Worm (Caenorhabditis elegans) whole organism, L4 larva: ENCODE results near the gene C16C10.13.

Source experiments
- F10B5.3 ChIP-seq: sonication (generic microtip); optimal IDR thresholded peaks from 2 replicates; lab custom pipeline; 2016; ENCODE audit warnings: mild to moderate bottlenecking, missing genetic modification characterization, missing compliant biosample characterization
- F37D6.2 ChIP-seq: sonication (generic microtip); optimal IDR thresholded peaks from 2 replicates; lab custom pipeline; 2016; ENCODE audit warnings: mild to moderate bottlenecking, missing genetic modification characterization, missing compliant biosample characterization
- F44E2.7 ChIP-seq: fragments of 200-800 bp; sonication (Bioruptor generic); IDR thresholded peaks from 2 replicates; pipeline ENCODE4 v2.1.2; 2022; ENCODE audit warnings: missing genetic modification characterization, missing compliant biosample characterization
- F49E8.2 ChIP-seq: sonication (generic microtip); optimal IDR thresholded peaks from 2 replicates; lab custom pipeline; 2016; ENCODE audit warnings: missing compliant biosample characterization, mild to moderate bottlenecking, missing genetic modification characterization, borderline replicate concordance
- R02D3.7 ChIP-seq: fragments of 150-350 bp; sonication (generic microtip); optimal IDR thresholded peaks from 3 replicates; lab custom pipeline; 2014; ENCODE audit warnings: missing biosample characterization, missing genetic modification characterization
- T20F7.1 ChIP-seq: fragments of 200-800 bp; sonication (Bioruptor generic); optimal IDR thresholded peaks from 2 replicates; lab custom pipeline; 2018; ENCODE audit warnings: mild to moderate bottlenecking, missing genetic modification characterization, missing compliant biosample characterization
- T26A8.4 ChIP-seq: fragments of 200-800 bp; sonication (Bioruptor generic); IDR thresholded peaks from 2 replicates; pipeline ENCODE4 v1.3.6; 2022; ENCODE audit warnings: missing genetic modification characterization, missing compliant biosample characterization
- Y105C5A.15 ChIP-seq: fragments of 200-800 bp; sonication (Bioruptor generic); IDR thresholded peaks from 2 replicates; pipeline ENCODE4 v1.3.6; 2022; ENCODE audit warnings: missing genetic modification characterization, missing compliant biosample characterization
- Y5F2A.4 ChIP-seq: fragments of 200-800 bp; sonication (Bioruptor generic); optimal IDR thresholded peaks from 2 replicates; lab custom pipeline; 2018; ENCODE audit warnings: mild to moderate bottlenecking, missing genetic modification characterization, missing compliant biosample characterization
- Y75B8A.6 ChIP-seq: fragments of 200-800 bp; sonication (Bioruptor generic); IDR thresholded peaks from 2 replicates; pipeline ENCODE4 v1.3.6; 2022; ENCODE audit warnings: missing genetic modification reagents, missing genetic modification characterization, missing compliant biosample characterization
- ZK546.5 ChIP-seq, 2 experiments: sonication (generic microtip); optimal IDR thresholded peaks; 2 replicates each; lab custom pipeline; 2017; ENCODE audit warnings: missing biosample characterization in 2 of 2, missing genetic modification characterization in 2 of 2
- aly-2 ChIP-seq: sonication (generic microtip); optimal IDR thresholded peaks from 2 replicates; lab custom pipeline; 2018; ENCODE audit warnings: missing biosample characterization, missing genetic modification characterization
- attf-4 ChIP-seq: sonication (generic microtip); optimal IDR thresholded peaks from 3 replicates; lab custom pipeline; 2017; ENCODE audit warnings: missing biosample characterization, missing genetic modification characterization
- ceh-20 ChIP-seq: fragments of 200-800 bp; sonication (Bioruptor generic); IDR thresholded peaks from 2 replicates; pipeline ENCODE4 v1.3.6; 2022; ENCODE audit warnings: missing genetic modification reagents, missing genetic modification characterization, missing compliant biosample characterization
- ceh-82 ChIP-seq: sonication (generic microtip); optimal IDR thresholded peaks from 2 replicates; lab custom pipeline; 2017; ENCODE audit warnings: missing biosample characterization, missing genetic modification characterization
- cey-2 ChIP-seq: sonication (generic microtip); optimal IDR thresholded peaks from 3 replicates; lab custom pipeline; 2017; ENCODE audit warnings: missing genetic modification characterization, mild to moderate bottlenecking, missing compliant biosample characterization, antibody characterized with exemption, borderline replicate concordance; ENCODE audit not compliant: insufficient read depth
- daf-12 ChIP-seq: fragments of 150-350 bp; optimal IDR thresholded peaks from 2 replicates; lab custom pipeline; 2014; ENCODE audit warnings: missing biosample characterization, missing genetic modification reagents, missing genetic modification characterization
- daf-16 ChIP-seq, 3 experiments: sonication (generic microtip); optimal IDR thresholded peaks; 2 replicates each; lab custom pipeline; 2016 to 2017; ENCODE audit warnings: missing genetic modification characterization in 3 of 3, missing genetic modification reagents in 3 of 3, mild to moderate bottlenecking in 2 of 3, missing compliant biosample characterization in 2 of 3, missing biosample characterization in 1 of 3, moderate library complexity in 1 of 3
- daf-8 ChIP-seq: fragments of 200-800 bp; sonication (Bioruptor generic); IDR thresholded peaks from 2 replicates; pipeline ENCODE4 v1.3.6; 2022; ENCODE audit warnings: missing genetic modification characterization, missing compliant biosample characterization
- dmd-8 ChIP-seq: fragments of 200-800 bp; sonication (Bioruptor generic); IDR thresholded peaks from 2 replicates; pipeline ENCODE4 v1.3.6; 2022; ENCODE audit warnings: missing genetic modification characterization, missing compliant biosample characterization
- dmd-9 ChIP-seq: fragments of 200-800 bp; sonication (Bioruptor generic); IDR thresholded peaks from 2 replicates; pipeline ENCODE4 v1.3.6; 2022; ENCODE audit warnings: missing genetic modification reagents, missing genetic modification characterization, missing compliant biosample characterization
- dpl-1 ChIP-seq: fragments of 150-350 bp; optimal IDR thresholded peaks from 2 replicates; lab custom pipeline; 2014; ENCODE audit warnings: missing biosample characterization, missing genetic modification reagents, missing genetic modification characterization
- dve-1 ChIP-seq: sonication (generic microtip); optimal IDR thresholded peaks from 2 replicates; lab custom pipeline; 2017; ENCODE audit warnings: antibody characterized with exemption, mild to moderate bottlenecking, missing genetic modification characterization, missing compliant biosample characterization; ENCODE audit not compliant: insufficient read depth
- fkh-10 ChIP-seq: fragments of 150-350 bp; optimal IDR thresholded peaks from 2 replicates; lab custom pipeline; 2014; ENCODE audit warnings: missing biosample characterization, missing genetic modification reagents, missing genetic modification characterization
- hif-1 ChIP-seq, 2 experiments: sonication (generic microtip); optimal IDR thresholded peaks; 2 replicates each; lab custom pipeline; 2016 to 2017; ENCODE audit warnings: missing compliant biosample characterization in 2 of 2, missing genetic modification characterization in 2 of 2, missing genetic modification reagents in 2 of 2, missing genotype in 2 of 2, mild to moderate bottlenecking in 1 of 2
- hmg-1.1 ChIP-seq: fragments of 200-800 bp; sonication (Bioruptor generic); IDR thresholded peaks from 2 replicates; pipeline ENCODE4 v1.3.6; 2022; ENCODE audit warnings: missing genetic modification reagents, missing genetic modification characterization, missing compliant biosample characterization
- jun-1 ChIP-seq: fragments of 150-350 bp; optimal IDR thresholded peaks from 2 replicates; lab custom pipeline; 2014; ENCODE audit warnings: missing biosample characterization, missing genetic modification reagents, missing genetic modification characterization
- lin-13 ChIP-seq: fragments of 150-350 bp; optimal IDR thresholded peaks from 2 replicates; lab custom pipeline; 2014; ENCODE audit warnings: missing biosample characterization, missing genetic modification reagents, missing genetic modification characterization
- lir-3 ChIP-seq: sonication (generic microtip); optimal IDR thresholded peaks from 2 replicates; lab custom pipeline; 2016; ENCODE audit warnings: mild to moderate bottlenecking, missing genetic modification characterization, missing compliant biosample characterization
- madf-5 ChIP-seq, 2 experiments: fragments of 200-800 bp; sonication (Bioruptor generic); IDR thresholded peaks; 2 replicates each; pipeline ENCODE4 v1.3.6; 2022; ENCODE audit warnings: missing compliant biosample characterization in 2 of 2, missing genetic modification characterization in 2 of 2
- mdl-1 ChIP-seq, 2 experiments: fragments of 150-350 bp in 1 of 2; sonication (generic microtip) in 1 of 2; optimal IDR thresholded peaks; 2 replicates each; lab custom pipeline; 2014 to 2017; ENCODE audit warnings: missing biosample characterization in 2 of 2, missing genetic modification characterization in 2 of 2
- mep-1 ChIP-seq: fragments of 150-350 bp; sonication (generic microtip); optimal IDR thresholded peaks from 3 replicates; lab custom pipeline; 2014; ENCODE audit warnings: missing biosample characterization, missing genetic modification characterization
- mxl-2 ChIP-seq: fragments of 200-800 bp; sonication (Bioruptor generic); conservative IDR thresholded peaks from 2 replicates; pipeline ENCODE4 v1.3.6; 2022; ENCODE audit warnings: missing genetic modification reagents, missing genetic modification characterization, missing compliant biosample characterization
- mxl-3 ChIP-seq: fragments of 200-800 bp; sonication (Bioruptor generic); optimal IDR thresholded peaks from 2 replicates; lab custom pipeline; 2018; ENCODE audit warnings: mild to moderate bottlenecking, missing genetic modification characterization, missing compliant biosample characterization
- nhr-25 ChIP-seq: sonication (generic microtip); optimal IDR thresholded peaks from 2 replicates; lab custom pipeline; 2017; ENCODE audit warnings: missing genetic modification characterization, mild to moderate bottlenecking, missing compliant biosample characterization, antibody characterized with exemption, moderate library complexity, borderline replicate concordance; ENCODE audit not compliant: insufficient read depth
- nhr-76 ChIP-seq: fragments of 150-350 bp; optimal IDR thresholded peaks from 2 replicates; lab custom pipeline; 2014; ENCODE audit warnings: missing biosample characterization, missing genetic modification characterization
- pha-4 ChIP-seq, 2 experiments: fragments of 150-350 bp in 1 of 2; fragments of 200-800 bp in 1 of 2; sonication (Bioruptor generic) in 1 of 2; IDR thresholded peaks in 1 of 2; optimal IDR thresholded peaks in 1 of 2; 2 replicates each; pipeline versions ENCODE4 v1.3.6 to Lab custom; 2014 to 2022; ENCODE audit warnings: missing genetic modification characterization in 2 of 2, missing genetic modification reagents in 2 of 2, missing biosample characterization in 1 of 2, missing compliant biosample characterization in 1 of 2
- rbr-2 ChIP-seq: sonication (generic microtip); optimal IDR thresholded peaks from 2 replicates; lab custom pipeline; 2016; ENCODE audit warnings: missing genotype, missing genetic modification characterization, missing compliant biosample characterization
- set-16 ChIP-seq: fragments of 200-800 bp; sonication (Bioruptor generic); IDR thresholded peaks from 2 replicates; pipeline ENCODE4 v1.3.6; 2022; ENCODE audit warnings: missing genetic modification reagents, missing genetic modification characterization, missing compliant biosample characterization
- snpc-4 ChIP-seq: fragments of 150-350 bp; optimal IDR thresholded peaks from 2 replicates; lab custom pipeline; 2014; ENCODE audit warnings: missing biosample characterization, missing genetic modification characterization
- spr-1 ChIP-seq: sonication (generic microtip); optimal IDR thresholded peaks from 2 replicates; lab custom pipeline; 2016; ENCODE audit warnings: mild to moderate bottlenecking, missing genetic modification characterization, missing compliant biosample characterization
- tag-97 ChIP-seq: fragments of 200-800 bp; sonication (Bioruptor generic); IDR thresholded peaks from 2 replicates; pipeline ENCODE4 v1.3.6; 2022; ENCODE audit warnings: missing genetic modification characterization, missing compliant biosample characterization
- unc-130 ChIP-seq: sonication (generic microtip); optimal IDR thresholded peaks from 2 replicates; lab custom pipeline; 2016; ENCODE audit warnings: missing genetic modification reagents, missing genetic modification characterization, missing compliant biosample characterization
- unc-62 ChIP-seq, 3 experiments: fragments of 150-350 bp in 1 of 3; sonication (generic microtip); optimal IDR thresholded peaks in 2 of 3; peaks in 1 of 3; 1 replicate in 1 of 3; 2 replicates in 2 of 3; lab custom pipeline; 2014 to 2017; ENCODE audit warnings: missing biosample characterization in 3 of 3, missing genetic modification characterization in 3 of 3, missing genetic modification reagents in 3 of 3, missing genotype in 1 of 3
- zag-1 ChIP-seq: fragments of 150-350 bp; optimal IDR thresholded peaks from 2 replicates; lab custom pipeline; 2014; ENCODE audit warnings: missing biosample characterization, missing genetic modification characterization
- zfp-2 ChIP-seq: sonication (generic microtip); optimal IDR thresholded peaks from 2 replicates; lab custom pipeline; 2016; ENCODE audit warnings: mild to moderate bottlenecking, missing genetic modification characterization, missing compliant biosample characterization
- zip-11 ChIP-seq: fragments of 200-800 bp; sonication (Bioruptor generic); IDR thresholded peaks from 2 replicates; pipeline ENCODE4 v1.3.6; 2022; ENCODE audit warnings: missing genetic modification characterization, missing compliant biosample characterization
- zip-2 ChIP-seq: fragments of 150-350 bp; optimal IDR thresholded peaks from 2 replicates; lab custom pipeline; 2014; ENCODE audit warnings: missing biosample characterization, missing genetic modification characterization
- ztf-7 ChIP-seq: fragments of 150-350 bp; optimal IDR thresholded peaks from 2 replicates; lab custom pipeline; 2014; ENCODE audit warnings: missing biosample characterization, missing genetic modification characterization

The C16C10.13 gene

DNA sequence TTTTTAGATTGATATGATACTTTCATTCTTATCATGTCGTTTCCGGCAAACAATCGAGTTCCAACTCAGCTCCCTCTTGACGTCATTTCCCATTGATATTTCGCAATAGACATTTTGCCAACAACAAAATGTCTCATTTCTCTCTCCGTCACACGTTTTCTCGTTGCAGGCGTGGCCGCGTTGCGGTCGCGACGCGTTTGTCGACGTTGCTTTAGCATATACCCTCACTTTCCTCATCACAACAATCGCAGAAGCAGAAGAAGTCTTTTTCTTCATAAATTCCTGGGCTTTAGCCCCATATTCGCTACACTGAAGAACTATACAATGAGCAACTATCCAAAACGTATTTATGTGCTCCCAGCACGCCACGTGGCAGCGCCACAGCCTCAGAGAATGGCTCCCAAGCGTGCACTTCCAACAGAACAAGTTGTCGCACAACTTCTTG, 17.4 kb downstream of the C16C10.13 start, which contains the start of gene xbp-1 (continued):
- TF ChIP-seq snpc-4 (tag; lab: Kevin White, UChicago), result no peak
- TF ChIP-seq zag-1, result no peak
- TF ChIP-seq attf-4, result no peak
- TF ChIP-seq daf-16 (GFP tag; optimal IDR thresholded peaks at IDR 0.05; lab: Kevin White, UChicago), result peak; percentile 15 to 92
- peak; percentile 99 for TF ChIP-seq daf-16 (tag; optimal IDR thresholded peaks at IDR 0.05; lab: Kevin White, UChicago)
- no peak for TF ChIP-seq dmd-8
- no peak for TF ChIP-seq unc-130
- peak in 1 of 2 experiments; percentile 86 for TF ChIP-seq unc-62 (GFP tag; optimal IDR thresholded peaks at IDR 0.05 in 1 of 2; lab: Kevin White, UChicago)
- no peak for TF ChIP-seq unc-62 (tag; optimal IDR thresholded peaks at IDR 0.05; lab: Kevin White, UChicago)
- peak; percentile 51; the same call in 1 of the 2 replicates for TF ChIP-seq Y75B8A.6 (GFP tag; lab: Robert Waterston, UW)
- no peak for TF ChIP-seq daf-12 (tag; lab: Kevin White, UChicago)
- peak; percentile 93 for TF ChIP-seq jun-1 (tag; lab: Kevin White, UChicago)
- TF ChIP-seq zfp-2 (tag; lab: Kevin White, UChicago), result peak; percentile 49
- TF ChIP-seq lir-3 (tag; lab: Kevin White, UChicago), result no peak
- TF ChIP-seq F37D6.2 (tag; lab: Kevin White, UChicago), result peak; percentile 64
- 0 out of 2 replicates have a peak, but pooled peaks have one; percentile 17 for TF ChIP-seq mxl-2
- TF ChIP-seq R02D3.7 (tag; lab: Kevin White, UChicago), result no peak
- peak; percentile 77 for TF ChIP-seq pha-4 (GFP tag; IDR thresholded peaks at IDR 0.05; lab: Robert Waterston, UW)
- TF ChIP-seq pha-4 (tag; optimal IDR thresholded peaks at IDR 0.05; lab: Kevin White, UChicago), result no peak
- TF ChIP-seq madf-5 (GFP tag; IDR thresholded peaks at IDR 0.05; lab: Robert Waterston, UW), result no peak
- TF ChIP-seq Y5F2A.4 (GFP tag; lab: Kevin White, UChicago), result no peak
- no peak for TF ChIP-seq F49E8.2 (tag; lab: Kevin White, UChicago)
- no peak for TF ChIP-seq nhr-76
- peak; percentile 74 for TF ChIP-seq ztf-7
- no peak for TF ChIP-seq daf-8 (GFP tag; lab: Robert Waterston, UW)
- no peak for TF ChIP-seq F10B5.3 (tag; lab: Kevin White, UChicago)
- peak; percentile 76 for TF ChIP-seq fkh-10 (GFP tag; lab: Kevin White, UChicago)
- TF ChIP-seq tag-97, result no peak
- TF ChIP-seq zip-2 (tag; lab: Kevin White, UChicago), result peak; percentile 78
- TF ChIP-seq cey-2 (tag; lab: Kevin White, UChicago), result no peak
- TF ChIP-seq dve-1 (tag; lab: Kevin White, UChicago), result peak; percentile 99
- TF ChIP-seq dmd-9 (GFP tag; lab: Robert Waterston, UW), result peak; percentile 63; the same call in 1 of the 2 replicates
- TF ChIP-seq hmg-1.1 (GFP tag; lab: Robert Waterston, UW), result peak; percentile 75
- TF ChIP-seq T26A8.4 (GFP tag; lab: Robert Waterston, UW), result peak; percentile 58
- TF ChIP-seq F44E2.7 (GFP tag; lab: Robert Waterston, UW), result no peak
- TF ChIP-seq mep-1 (tag; lab: Kevin White, UChicago), result peak; percentile 92
- peak; percentile 30 for TF ChIP-seq spr-1 (tag; lab: Kevin White, UChicago)
- TF ChIP-seq ZK546.5 (tag; optimal IDR thresholded peaks at IDR 0.05; lab: Kevin White, UChicago), result no peak
- TF ChIP-seq zip-11, result no peak
- TF ChIP-seq nhr-25 (tag; lab: Kevin White, UChicago), result peak; percentile 78
- no peak for TF ChIP-seq Y105C5A.15 (GFP tag; lab: Robert Waterston, UW)
- TF ChIP-seq mxl-3 (GFP tag; lab: Kevin White, UChicago), result peak; percentile 97
- peak; percentile 94 for TF ChIP-seq lin-13 (GFP tag; lab: Kevin White, UChicago)
- peak; percentile 74 to 93 for TF ChIP-seq mdl-1 (tag; optimal IDR thresholded peaks at IDR 0.05; lab: Kevin White, UChicago)
- TF ChIP-seq rbr-2 (tag; lab: Kevin White, UChicago), result peak; percentile 92
- TF ChIP-seq hif-1 (tag; optimal IDR thresholded peaks at IDR 0.05; lab: Kevin White, UChicago), result peak; percentile 51 to 87
- peak; percentile 79 for TF ChIP-seq dpl-1 (GFP tag; lab: Kevin White, UChicago)
- TF ChIP-seq set-16 (GFP tag; lab: Robert Waterston, UW), result peak; percentile 39
- TF ChIP-seq T20F7.1 (GFP tag; lab: Kevin White, UChicago), result peak; percentile 88
- no peak for TF ChIP-seq ceh-82
- no peak for TF ChIP-seq aly-2 (tag; lab: Kevin White, UChicago)
- peak; percentile 77 for TF ChIP-seq ceh-20
